Fruit fly (Drosophila melanogaster) whole organism, prepupa: ENCODE measurements around the gene Hap40.

ENCODE experiments used
- CG16779 ChIP-seq: fragments of 200-800 bp; sonication (Bioruptor generic); optimal IDR thresholded peaks from 3 replicates; lab custom pipeline; 2017; ENCODE audit warnings: missing biosample characterization, mild to moderate bottlenecking, missing genetic modification characterization
- Hr38 ChIP-seq: sonication (Bioruptor generic); optimal IDR thresholded peaks from 2 replicates; lab custom pipeline; 2016; ENCODE audit warnings: missing biosample characterization, missing genetic modification characterization
- fd59A ChIP-seq: fragments of 200-800 bp; sonication (Bioruptor generic); optimal IDR thresholded peaks from 2 replicates; lab custom pipeline; 2017; ENCODE audit warnings: missing biosample characterization, mild to moderate bottlenecking, missing genetic modification characterization, missing genetic modification reagents
- salr ChIP-seq, 2 experiments: fragments of 200-800 bp; sonication (Bioruptor generic); optimal IDR thresholded peaks; 3 replicates each; lab custom pipeline; 2016 to 2018; ENCODE audit warnings: missing biosample characterization in 2 of 2, missing genetic modification characterization in 2 of 2, mild to moderate bottlenecking in 1 of 2

DNA sequence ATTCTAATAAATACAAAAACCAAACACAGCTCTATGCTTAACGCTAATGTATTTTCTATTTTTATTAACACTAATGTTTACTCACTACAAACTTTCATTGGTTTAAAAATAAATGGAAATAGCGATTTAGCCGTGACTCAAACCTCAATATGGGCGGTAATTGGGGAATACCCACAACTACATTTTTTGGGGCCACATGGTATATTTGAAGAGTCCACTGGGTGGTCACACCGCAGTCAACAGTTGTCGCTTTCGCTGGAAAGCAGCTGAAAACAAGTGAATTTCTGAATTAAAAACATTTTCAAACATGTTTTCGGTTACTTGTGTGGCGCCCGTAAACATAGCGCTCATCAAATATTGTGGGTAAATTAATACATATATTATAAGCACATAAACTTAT lies 45.0 kb downstream of the Hap40 start, which contains the start of gene Mvd:
- TF ChIP-seq CG16779 (no peak), Hr38 (no peak), salr (GFP tag; optimal IDR thresholded peaks at IDR 0.05; lab: Kevin White, UChicago) (no peak), fd59A (GFP tag; lab: Kevin White, UChicago) (no peak)
